Fruit fly (Drosophila melanogaster): ENCODE measurements around the gene LManI.
A peak's percentile ranks its signal among the peaks of the same experiment; 100 is the strongest.

Gene LManI

DNA sequence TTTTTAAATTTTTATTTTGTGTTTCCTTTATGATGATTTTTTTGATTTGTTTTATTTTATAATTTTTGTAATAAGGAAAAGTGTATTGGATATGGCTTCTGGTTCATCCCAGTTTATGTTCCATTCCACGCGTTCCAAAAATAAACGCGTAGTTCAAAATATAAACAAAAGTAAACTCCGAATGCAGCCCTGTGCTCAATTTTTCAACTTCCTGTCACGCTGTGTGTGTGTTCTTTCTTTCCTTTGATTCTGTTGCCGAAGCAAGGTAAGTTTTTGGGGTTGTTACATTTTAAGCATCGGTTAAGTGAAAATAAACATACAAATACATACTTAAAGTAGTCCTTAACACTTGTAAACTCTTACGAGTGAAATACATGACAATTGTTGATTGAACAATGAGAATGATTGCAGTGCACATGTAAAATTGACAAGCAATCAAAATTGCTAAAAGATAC, 48.9 kb downstream of the LManI start, which contains the start of the genes Ip259 and RpS27A (continued):
- TF ChIP-seq tap (tag; optimal IDR thresholded peaks at IDR 0.05) = peak; percentile 66
- peak; percentile 98 for TF ChIP-seq CG11723 (GFP tag; optimal IDR thresholded peaks at IDR 0.05)
- peak; percentile 69 for TF ChIP-seq nau (GFP tag; optimal IDR thresholded peaks at IDR 0.05)
- no peak for TF ChIP-seq CkIIα-i1 (GFP tag; IDR thresholded peaks at IDR 0.05)
- no peak for TF ChIP-seq Tbp (GFP tag; optimal IDR thresholded peaks at IDR 0.05)
- peak; percentile 37 for TF ChIP-seq chn (GFP tag; optimal IDR thresholded peaks at IDR 0.05)
- peak; percentile 36 for TF ChIP-seq cato (GFP tag; optimal IDR thresholded peaks at IDR 0.05; ENCODE audit: borderline replicate concordance)
- TF ChIP-seq CG4617 (GFP tag; optimal IDR thresholded peaks at IDR 0.05; ENCODE audit: borderline replicate concordance) = peak; percentile 46
- TF ChIP-seq CG15011 (GFP tag; optimal IDR thresholded peaks at IDR 0.05) = peak; percentile 69
- TF ChIP-seq lbe (GFP tag; optimal IDR thresholded peaks at IDR 0.05) = peak; percentile 61
- peak; percentile 27 for TF ChIP-seq CG10274 (GFP tag; optimal IDR thresholded peaks at IDR 0.05)
- TF ChIP-seq danr (GFP tag; IDR thresholded peaks at IDR 0.05) = peak; percentile 40; the same call in 1 of the 2 replicates
- peak; percentile 57 for TF ChIP-seq lmd (GFP tag; IDR thresholded peaks at IDR 0.05)
- TF ChIP-seq corto (GFP tag; optimal IDR thresholded peaks at IDR 0.05) = no peak
- no peak for TF ChIP-seq bigmax (GFP tag; optimal IDR thresholded peaks at IDR 0.05)
- peak; percentile 55 for TF ChIP-seq trem (tag; optimal IDR thresholded peaks at IDR 0.05)
- peak; percentile 98 for TF ChIP-seq CG2116 (GFP tag; optimal IDR thresholded peaks at IDR 0.05)
- TF ChIP-seq ase (GFP tag; IDR thresholded peaks at IDR 0.05) = peak; percentile 65; the same call in 2 of the 3 replicates
- no peak for TF ChIP-seq hbn (GFP tag; IDR thresholded peaks at IDR 0.05; ENCODE audit: partially characterized antibody)
- TF ChIP-seq ro (GFP tag; IDR thresholded peaks at IDR 0.05) = no peak
- peak; percentile 61 for TF ChIP-seq Atf3 (GFP tag; optimal IDR thresholded peaks at IDR 0.05)
- peak; percentile 59 for TF ChIP-seq CG6689 (GFP tag; IDR thresholded peaks at IDR 0.05)
- peak; percentile 42 for TF ChIP-seq Myb (GFP tag; optimal IDR thresholded peaks at IDR 0.05)
- TF ChIP-seq eyg (GFP tag; optimal IDR thresholded peaks at IDR 0.05) = peak; percentile 41
- no peak for TF ChIP-seq Bdp1 (GFP tag; optimal IDR thresholded peaks at IDR 0.05)
- no peak for TF ChIP-seq CG13894 (tag; optimal IDR thresholded peaks at IDR 0.05)
- peak; percentile 56 for TF ChIP-seq D19B (GFP tag; optimal IDR thresholded peaks at IDR 0.05)
- no peak for TF ChIP-seq CG11504 (tag; optimal IDR thresholded peaks at IDR 0.05)
- no peak for TF ChIP-seq ftz-f1 (GFP tag; optimal IDR thresholded peaks at IDR 0.05)
- TF ChIP-seq Max (GFP tag; optimal IDR thresholded peaks at IDR 0.05) = peak; percentile 86
- TF ChIP-seq CrebB (tag; optimal IDR thresholded peaks at IDR 0.05) = peak; percentile 73
- no peak; the same call in 1 of the 3 replicates for TF ChIP-seq sr (GFP tag; IDR thresholded peaks at IDR 0.05)
- TF ChIP-seq CG2199 (GFP tag; IDR thresholded peaks at IDR 0.05) = no peak
- TF ChIP-seq Taf1 (GFP tag; IDR thresholded peaks at IDR 0.05) = no peak
- peak; percentile 53; the same call in 1 of the 3 replicates for TF ChIP-seq so (GFP tag; IDR thresholded peaks at IDR 0.05)
- TF ChIP-seq GATAe (GFP tag; conservative IDR thresholded peaks at IDR 0.05) = no peak
- TF ChIP-seq HLHmδ (GFP tag; optimal IDR thresholded peaks at IDR 0.05) = peak; percentile 86
- peak; percentile 69 for TF ChIP-seq grau (tag; optimal IDR thresholded peaks at IDR 0.05)
- TF ChIP-seq Dbx (GFP tag; IDR thresholded peaks at IDR 0.05) = peak; percentile 88
- no peak for TF ChIP-seq ERR (GFP tag; optimal IDR thresholded peaks at IDR 0.05)
- peak; percentile 52 for TF ChIP-seq Ssrp (tag; optimal IDR thresholded peaks at IDR 0.05)
- TF ChIP-seq CG9727 (GFP tag; optimal IDR thresholded peaks at IDR 0.05) = peak; percentile 91
- peak; percentile 35 for TF ChIP-seq HmgD (GFP tag; optimal IDR thresholded peaks at IDR 0.05)
- peak; percentile 56 for TF ChIP-seq CG12219 (GFP tag; optimal IDR thresholded peaks at IDR 0.05)
- TF ChIP-seq Ada2b (GFP tag; IDR thresholded peaks at IDR 0.05) = no peak; the same call in 1 of the 2 replicates
- TF ChIP-seq CG9215 (GFP tag; IDR thresholded peaks at IDR 0.05) = no peak
- peak in 1 of 2 experiments; percentile 47 for TF ChIP-seq crp (GFP tag; optimal IDR thresholded peaks at IDR 0.05)
- peak; percentile 53 for TF ChIP-seq CG8388 (GFP tag; optimal IDR thresholded peaks at IDR 0.05)
- TF ChIP-seq CG4282 (GFP tag; optimal IDR thresholded peaks at IDR 0.05) = no peak
- TF ChIP-seq CG7963 (GFP tag; IDR thresholded peaks at IDR 0.05; ENCODE audit: partially characterized antibody) = no peak
- TF ChIP-seq fd96Cb (tag; optimal IDR thresholded peaks at IDR 0.05) = peak; percentile 42

Data from whole organism, embryonic.